Worm (Caenorhabditis elegans): ENCODE measurements around the gene tbx-37.

Gene tbx-37

DNA sequence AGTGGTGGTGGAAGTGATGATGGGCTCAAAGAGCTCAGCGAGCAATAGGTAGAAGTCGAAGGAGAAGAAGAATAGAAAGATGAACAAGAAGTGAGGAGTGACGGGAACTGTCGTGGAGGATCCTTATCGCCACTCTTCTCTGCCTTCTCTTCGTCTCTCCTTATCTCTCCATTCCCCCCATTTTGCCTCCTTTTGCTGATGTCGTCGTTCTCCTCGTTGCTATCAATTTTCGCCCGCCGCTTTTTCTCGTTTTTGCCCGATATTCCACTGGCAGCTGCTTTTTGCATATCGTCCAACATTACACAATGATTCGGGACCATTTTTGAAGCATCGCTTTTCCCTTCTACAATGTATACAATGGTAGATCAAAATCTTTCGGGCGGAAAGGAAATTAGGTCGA lies 40.4 kb upstream of the tbx-37 start:
- no peak for TF ChIP-seq egl-43 (GFP tag; IDR thresholded peaks at IDR 0.05)
- no peak for TF ChIP-seq nhr-42 (GFP tag; IDR thresholded peaks at IDR 0.05)
- TF ChIP-seq dmd-6 (GFP tag; IDR thresholded peaks at IDR 0.05) = peak; percentile 63
- no peak for TF ChIP-seq zfp-2 (tag; optimal IDR thresholded peaks at IDR 0.05)
- peak; percentile 3 for TF ChIP-seq mes-2 (tag; optimal IDR thresholded peaks at IDR 0.05; ENCODE audit: poor library complexity, severe bottlenecking)
- TF ChIP-seq lsy-2 (tag; optimal IDR thresholded peaks at IDR 0.05) = no peak
- TF ChIP-seq lin-39 (tag; optimal IDR thresholded peaks at IDR 0.05) = no peak
- TF ChIP-seq Y105C5A.15 (GFP tag; IDR thresholded peaks at IDR 0.05) = no peak
- TF ChIP-seq tra-1 (GFP tag; IDR thresholded peaks at IDR 0.05) = no peak
- TF ChIP-seq nhr-237 (tag; optimal IDR thresholded peaks at IDR 0.05) = no peak
- no peak for TF ChIP-seq R02D3.7 (tag; optimal IDR thresholded peaks at IDR 0.05)
- no peak for TF ChIP-seq dmd-8 (GFP tag; IDR thresholded peaks at IDR 0.05)
- TF ChIP-seq lin-1 (GFP tag; IDR thresholded peaks at IDR 0.05) = no peak
- no peak for TF ChIP-seq snpc-1.2 (GFP tag; IDR thresholded peaks at IDR 0.05)
- TF ChIP-seq mxl-3 (GFP tag; optimal IDR thresholded peaks at IDR 0.05) = peak; percentile 38
- no peak for TF ChIP-seq ztf-7 (tag; optimal IDR thresholded peaks at IDR 0.05)
- TF ChIP-seq Y5F2A.4 (GFP tag; optimal IDR thresholded peaks at IDR 0.05) = no peak
- TF ChIP-seq gei-8 (GFP tag; optimal IDR thresholded peaks at IDR 0.05) = no peak
- TF ChIP-seq nhr-102 (tag; optimal IDR thresholded peaks at IDR 0.05) = no peak
- TF ChIP-seq skn-1 (tag; optimal IDR thresholded peaks at IDR 0.05) = no peak
- TF ChIP-seq jun-1 (tag; optimal IDR thresholded peaks at IDR 0.05) = no peak
- TF ChIP-seq sdz-12 (GFP tag; optimal IDR thresholded peaks at IDR 0.05) = no peak
- no peak for TF ChIP-seq ceh-32 (tag; optimal IDR thresholded peaks at IDR 0.05; ENCODE audit: poor library complexity)
- no peak for TF ChIP-seq ceh-28 (tag; optimal IDR thresholded peaks at IDR 0.05)
- TF ChIP-seq arid-1 (GFP tag; conservative IDR thresholded peaks at IDR 0.05) = no peak
- no peak for TF ChIP-seq nhr-11 (tag; optimal IDR thresholded peaks at IDR 0.05)
- no peak for TF ChIP-seq nhr-111 (GFP tag; optimal IDR thresholded peaks at IDR 0.05)
- TF ChIP-seq D1046.2 (GFP tag; IDR thresholded peaks at IDR 0.05) = no peak
- no peak for TF ChIP-seq aly-2 (tag; optimal IDR thresholded peaks at IDR 0.05)
- no peak for TF ChIP-seq aha-1 (tag)
- peak; percentile 70 for TF ChIP-seq nhr-28 (tag; optimal IDR thresholded peaks at IDR 0.05)
- TF ChIP-seq pha-4 (GFP tag; IDR thresholded peaks at IDR 0.05) = no peak
- no peak for TF ChIP-seq pha-4 (tag; optimal IDR thresholded peaks at IDR 0.05)
- no peak for TF ChIP-seq daf-19 (GFP tag; conservative IDR thresholded peaks at IDR 0.05)
- no peak for TF ChIP-seq tag-97 (GFP tag; IDR thresholded peaks at IDR 0.05)
- no peak for TF ChIP-seq F26F4.8 (GFP tag; conservative IDR thresholded peaks at IDR 0.05)
- no peak for TF ChIP-seq ztf-11 (tag; optimal IDR thresholded peaks at IDR 0.05)
- no peak for TF ChIP-seq mep-1 (tag; optimal IDR thresholded peaks at IDR 0.05)
- no peak for TF ChIP-seq ZK337.2 (GFP tag; IDR thresholded peaks at IDR 0.05)
- TF ChIP-seq Y75B8A.6 (GFP tag; IDR thresholded peaks at IDR 0.05) = no peak
- no peak for TF ChIP-seq madf-9 (GFP tag; conservative IDR thresholded peaks at IDR 0.05)
- no peak for TF ChIP-seq spr-1 (tag; optimal IDR thresholded peaks at IDR 0.05)
- no peak for TF ChIP-seq nhr-77 (tag; optimal IDR thresholded peaks at IDR 0.05)
- no peak for TF ChIP-seq attf-4 (tag; optimal IDR thresholded peaks at IDR 0.05)
- TF ChIP-seq daf-16 (GFP tag; optimal IDR thresholded peaks at IDR 0.05) = no peak
- peak; percentile 14 for TF ChIP-seq daf-16 (tag; optimal IDR thresholded peaks at IDR 0.05)
- TF ChIP-seq ctbp-1 (GFP tag; IDR thresholded peaks at IDR 0.05) = no peak
- TF ChIP-seq hlh-30 (tag; optimal IDR thresholded peaks at IDR 0.05; ENCODE audit: insufficient read depth) = no peak
- peak in 1 of 2 experiments; percentile 86 for TF ChIP-seq unc-62 (GFP tag; optimal IDR thresholded peaks at IDR 0.05 in 1 of 2)
- no peak for TF ChIP-seq unc-62 (tag; optimal IDR thresholded peaks at IDR 0.05)
- TF ChIP-seq dve-1 (tag; optimal IDR thresholded peaks at IDR 0.05; ENCODE audit: insufficient read depth) = no peak
- no peak for TF ChIP-seq unc-130 (GFP tag; optimal IDR thresholded peaks at IDR 0.05)
- no peak for TF ChIP-seq hif-1 (tag; optimal IDR thresholded peaks at IDR 0.05)
